Worm (Caenorhabditis elegans): ENCODE results near the gene R151.8.

R151.8 gene

DNA sequence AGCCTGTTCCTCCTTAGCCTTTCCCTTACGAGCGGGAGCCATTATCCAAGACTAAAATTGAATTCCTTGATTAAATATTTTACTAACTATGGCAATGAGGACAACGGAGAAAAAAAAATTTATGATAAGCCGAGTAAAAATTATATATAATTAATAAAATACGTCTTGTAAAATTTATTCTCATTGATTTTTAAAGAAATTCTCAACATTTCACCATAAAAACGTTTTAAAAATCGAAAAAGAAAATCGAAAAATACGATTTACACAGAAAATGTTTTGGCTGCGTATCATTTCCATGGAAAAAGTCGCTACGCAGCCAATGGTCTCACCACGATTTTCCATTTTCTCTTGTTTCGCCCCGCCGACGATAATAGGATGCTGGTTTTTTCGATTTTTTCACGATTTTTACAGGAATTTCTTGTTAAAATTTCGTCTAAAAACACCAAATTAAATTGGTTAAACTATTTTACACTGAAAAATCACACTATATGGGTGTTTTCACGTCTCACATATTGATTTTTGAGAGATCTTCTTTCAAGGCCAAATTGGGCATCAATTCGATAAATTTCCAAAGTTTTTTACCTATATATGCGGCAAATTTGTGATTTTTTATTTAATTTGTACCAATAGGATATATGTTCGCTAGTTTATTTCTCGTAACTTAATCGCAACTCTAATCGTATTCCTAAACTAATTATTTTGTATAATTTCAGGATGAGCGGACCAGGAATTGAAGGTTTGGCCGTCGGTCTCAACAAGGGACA, 49.9 kb downstream of the R151.8 start, which contains the start of the genes rps-14 and rpl-36:
rps-14 (minus strand) TSS at position 51 of the 764 bp plus-strand sequence.
rpl-36 (plus strand) TSS at position 714 of the 764 bp plus-strand sequence.
- TF ChIP-seq unc-62 (GFP tag; optimal IDR thresholded peaks at IDR 0.05 in 1 of 2): no peak
- TF ChIP-seq unc-62 (tag; optimal IDR thresholded peaks at IDR 0.05): no peak
- no peak for TF ChIP-seq F44E2.7 (GFP tag; IDR thresholded peaks at IDR 0.05)
- TF ChIP-seq Y48G9A.11 (GFP tag; IDR thresholded peaks at IDR 0.05): no peak
- TF ChIP-seq F49E8.2 (tag; optimal IDR thresholded peaks at IDR 0.05; ENCODE audit: borderline replicate concordance): no peak
- no peak for TF ChIP-seq lir-3 (tag; optimal IDR thresholded peaks at IDR 0.05)
- peak; percentile 62; the same call in 1 of the 2 replicates for TF ChIP-seq hmg-1.1 (GFP tag; IDR thresholded peaks at IDR 0.05)
- TF ChIP-seq nhr-77 (tag; optimal IDR thresholded peaks at IDR 0.05): peak; percentile 94
- TF ChIP-seq cey-2 (tag; optimal IDR thresholded peaks at IDR 0.05; ENCODE audit: borderline replicate concordance, insufficient read depth): no peak
- no peak for TF ChIP-seq egl-43 (GFP tag; IDR thresholded peaks at IDR 0.05)
- TF ChIP-seq nhr-28 (tag; optimal IDR thresholded peaks at IDR 0.05): peak; percentile 64
- no peak for TF ChIP-seq php-3 (GFP tag; IDR thresholded peaks at IDR 0.05)
- no peak for TF ChIP-seq ctbp-1 (GFP tag; IDR thresholded peaks at IDR 0.05)
- TF ChIP-seq nhr-10 (tag; optimal IDR thresholded peaks at IDR 0.05): no peak
- 0 out of 2 replicates have a peak, but pooled peaks have one; percentile 28 for TF ChIP-seq arid-1 (GFP tag; conservative IDR thresholded peaks at IDR 0.05)
- TF ChIP-seq zip-11 (GFP tag; IDR thresholded peaks at IDR 0.05): no peak
- TF ChIP-seq Y105C5A.15 (GFP tag; IDR thresholded peaks at IDR 0.05): no peak
- peak; percentile 17 for TF ChIP-seq snpc-4 (tag; optimal IDR thresholded peaks at IDR 0.05)
- 0 out of 2 replicates have a peak, but pooled peaks have one; percentile 42 for TF ChIP-seq tra-1 (GFP tag; IDR thresholded peaks at IDR 0.05)
- peak; percentile 81 for TF ChIP-seq rbr-2 (tag; optimal IDR thresholded peaks at IDR 0.05)
- TF ChIP-seq R02D3.7 (tag; optimal IDR thresholded peaks at IDR 0.05): no peak
- TF ChIP-seq skn-1 (tag; optimal IDR thresholded peaks at IDR 0.05): no peak
- no peak for TF ChIP-seq sdz-12 (GFP tag; optimal IDR thresholded peaks at IDR 0.05)
- TF ChIP-seq vab-7 (GFP tag; IDR thresholded peaks at IDR 0.05): no peak
- TF ChIP-seq tag-97 (GFP tag; IDR thresholded peaks at IDR 0.05): no peak
- peak; percentile 77 for TF ChIP-seq hlh-30 (tag; optimal IDR thresholded peaks at IDR 0.05; ENCODE audit: insufficient read depth)
- peak; percentile 35; the same call in 1 of the 2 replicates for TF ChIP-seq pha-4 (GFP tag; IDR thresholded peaks at IDR 0.05)
- peak; percentile 92 for TF ChIP-seq pha-4 (tag; optimal IDR thresholded peaks at IDR 0.05)
- no peak for TF ChIP-seq lim-7 (GFP tag; IDR thresholded peaks at IDR 0.05)
- peak; percentile 71 for TF ChIP-seq dmd-6 (GFP tag; IDR thresholded peaks at IDR 0.05)
- TF ChIP-seq snpc-1.2 (GFP tag; IDR thresholded peaks at IDR 0.05): 0 out of 2 replicates have a peak, but pooled peaks have one; percentile 9
- no peak for TF ChIP-seq mxl-3 (GFP tag; optimal IDR thresholded peaks at IDR 0.05)
- no peak for TF ChIP-seq Y5F2A.4 (GFP tag; optimal IDR thresholded peaks at IDR 0.05)
- peak; percentile 92 for TF ChIP-seq mes-2 (tag; optimal IDR thresholded peaks at IDR 0.05; ENCODE audit: poor library complexity, severe bottlenecking)
- peak; percentile 9 for TF ChIP-seq zip-2 (tag; optimal IDR thresholded peaks at IDR 0.05)
- TF ChIP-seq D1046.2 (GFP tag; IDR thresholded peaks at IDR 0.05): no peak
- TF ChIP-seq nhr-102 (tag; optimal IDR thresholded peaks at IDR 0.05): peak; percentile 75
- peak; percentile 89 for TF ChIP-seq dpl-1 (GFP tag; optimal IDR thresholded peaks at IDR 0.05)
- TF ChIP-seq egl-27 (tag; optimal IDR thresholded peaks at IDR 0.05): no peak
- TF ChIP-seq mdl-1 (tag; optimal IDR thresholded peaks at IDR 0.05): peak in 1 of 2 experiments; percentile 16
- TF ChIP-seq lin-29 (GFP tag; IDR thresholded peaks at IDR 0.05): peak; percentile 12; the same call in 1 of the 2 replicates
- TF ChIP-seq zfp-3 (GFP tag; conservative IDR thresholded peaks at IDR 0.05): peak; percentile 84
- TF ChIP-seq T20F7.1 (GFP tag; optimal IDR thresholded peaks at IDR 0.05): peak; percentile 90
- TF ChIP-seq ceh-32 (tag; optimal IDR thresholded peaks at IDR 0.05; ENCODE audit: poor library complexity): no peak
- peak; percentile 35 for TF ChIP-seq nhr-48 (tag; optimal IDR thresholded peaks at IDR 0.05)
- TF ChIP-seq F10B5.3 (tag; optimal IDR thresholded peaks at IDR 0.05): no peak
- TF ChIP-seq ztf-11 (tag; optimal IDR thresholded peaks at IDR 0.05): no peak
- TF ChIP-seq unc-130 (GFP tag; optimal IDR thresholded peaks at IDR 0.05): no peak
- TF ChIP-seq zfp-2 (tag; optimal IDR thresholded peaks at IDR 0.05): peak; percentile 95

Measured in whole organism, L4 larva.